Worm (Caenorhabditis elegans) whole organism, L4 larva: ENCODE results near the gene sri-67.

Source experiments
- R02D3.7 ChIP-seq: fragments of 150-350 bp; sonication (generic microtip); optimal IDR thresholded peaks from 3 replicates; lab custom pipeline; 2014; ENCODE audit warnings: missing biosample characterization, missing genetic modification characterization
- aha-1 ChIP-seq: fragments of 150-350 bp; peaks from one replicate; lab custom pipeline; 2014; ENCODE audit warnings: missing biosample characterization, missing genetic modification characterization
- arid-1 ChIP-seq: fragments of 200-800 bp; sonication (Bioruptor generic); conservative IDR thresholded peaks from 2 replicates; pipeline ENCODE4 v1.3.6; 2022; ENCODE audit warnings: missing genetic modification reagents, missing genetic modification characterization, missing compliant biosample characterization
- daf-19 ChIP-seq: fragments of 200-800 bp; sonication (Bioruptor generic); conservative IDR thresholded peaks from 2 replicates; pipeline ENCODE4 v1.3.6; 2022; ENCODE audit warnings: missing genetic modification characterization, missing compliant biosample characterization
- dve-1 ChIP-seq: sonication (generic microtip); optimal IDR thresholded peaks from 2 replicates; lab custom pipeline; 2017; ENCODE audit warnings: antibody characterized with exemption, mild to moderate bottlenecking, missing genetic modification characterization, missing compliant biosample characterization; ENCODE audit not compliant: insufficient read depth
- hlh-30 ChIP-seq: sonication (generic microtip); optimal IDR thresholded peaks from 2 replicates; lab custom pipeline; 2017; ENCODE audit warnings: antibody characterized with exemption, mild to moderate bottlenecking, missing genetic modification characterization, missing compliant biosample characterization; ENCODE audit not compliant: insufficient read depth
- lin-15B ChIP-seq: fragments of 150-350 bp; sonication (generic microtip); optimal IDR thresholded peaks from 3 replicates; lab custom pipeline; 2014; ENCODE audit warnings: missing biosample characterization, missing genetic modification characterization
- mdl-1 ChIP-seq, 2 experiments: fragments of 150-350 bp in 1 of 2; sonication (generic microtip) in 1 of 2; optimal IDR thresholded peaks; 2 replicates each; lab custom pipeline; 2014 to 2017; ENCODE audit warnings: missing biosample characterization in 2 of 2, missing genetic modification characterization in 2 of 2
- mep-1 ChIP-seq: fragments of 150-350 bp; sonication (generic microtip); optimal IDR thresholded peaks from 3 replicates; lab custom pipeline; 2014; ENCODE audit warnings: missing biosample characterization, missing genetic modification characterization
- nhr-237 ChIP-seq: sonication (generic microtip); optimal IDR thresholded peaks from 2 replicates; lab custom pipeline; 2017; ENCODE audit warnings: missing biosample characterization, missing genetic modification characterization
- pha-4 ChIP-seq, 2 experiments: fragments of 150-350 bp in 1 of 2; fragments of 200-800 bp in 1 of 2; sonication (Bioruptor generic) in 1 of 2; IDR thresholded peaks in 1 of 2; optimal IDR thresholded peaks in 1 of 2; 2 replicates each; pipeline versions ENCODE4 v1.3.6 to Lab custom; 2014 to 2022; ENCODE audit warnings: missing genetic modification characterization in 2 of 2, missing genetic modification reagents in 2 of 2, missing biosample characterization in 1 of 2, missing compliant biosample characterization in 1 of 2
- sdz-12 ChIP-seq: fragments of 200-800 bp; sonication (Bioruptor generic); optimal IDR thresholded peaks from 2 replicates; lab custom pipeline; 2018; ENCODE audit warnings: mild to moderate bottlenecking, missing genetic modification characterization, missing compliant biosample characterization
- unc-130 ChIP-seq: sonication (generic microtip); optimal IDR thresholded peaks from 2 replicates; lab custom pipeline; 2016; ENCODE audit warnings: missing genetic modification reagents, missing genetic modification characterization, missing compliant biosample characterization

DNA sequence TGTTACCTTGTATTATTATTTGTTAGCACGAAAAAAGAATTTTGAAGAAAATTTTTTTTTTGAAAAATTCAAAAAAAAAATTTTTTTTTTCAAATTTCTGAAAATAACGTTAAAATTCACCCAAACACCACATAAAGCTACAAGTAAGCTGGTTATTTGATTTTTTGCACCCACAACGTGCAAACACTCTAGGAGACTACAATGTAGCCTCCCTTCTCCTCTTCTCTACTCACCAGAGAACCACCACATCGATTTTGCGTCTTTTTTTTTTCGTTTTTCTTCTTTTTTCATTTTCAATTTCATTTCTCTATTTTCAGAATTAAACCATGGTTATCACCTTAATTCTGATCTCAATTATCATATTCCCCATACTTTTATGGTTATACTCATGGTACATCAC, 32.6 kb upstream of the sri-67 start, which contains the start of gene abhd-3.1:
- no peak for TF ChIP-seq sdz-12
- TF ChIP-seq mep-1 (tag; lab: Kevin White, UChicago) = peak; percentile 3
- no peak for TF ChIP-seq nhr-237 (tag; lab: Kevin White, UChicago)
- TF ChIP-seq aha-1 = peak; percentile 91
- no peak for TF ChIP-seq lin-15B (tag; lab: Kevin White, UChicago)
- no peak for TF ChIP-seq mdl-1 (tag; optimal IDR thresholded peaks at IDR 0.05; lab: Kevin White, UChicago)
- no peak for TF ChIP-seq daf-19
- TF ChIP-seq dve-1 (tag; lab: Kevin White, UChicago) = no peak
- TF ChIP-seq unc-130 (GFP tag; lab: Kevin White, UChicago) = no peak
- TF ChIP-seq hlh-30 (tag; lab: Kevin White, UChicago) = no peak
- TF ChIP-seq pha-4 (GFP tag; IDR thresholded peaks at IDR 0.05; lab: Robert Waterston, UW) = no peak
- TF ChIP-seq pha-4 (tag; optimal IDR thresholded peaks at IDR 0.05; lab: Kevin White, UChicago) = no peak
- no peak for TF ChIP-seq arid-1 (GFP tag; lab: Robert Waterston, UW)
- TF ChIP-seq R02D3.7 (tag; lab: Kevin White, UChicago) = no peak
